Worm (Caenorhabditis elegans): ENCODE results near the gene C07E3.9.

The C07E3.9 gene

ce11 chrII:10389776-10390175 lies 39.2 kb downstream of the C07E3.9 start (continued):
- no peak for TF ChIP-seq rbr-2 (tag; optimal IDR thresholded peaks at IDR 0.05)
- peak; percentile 93 for TF ChIP-seq mxl-3 (GFP tag; optimal IDR thresholded peaks at IDR 0.05)
- TF ChIP-seq daf-19 (GFP tag; conservative IDR thresholded peaks at IDR 0.05), result no peak

ce11 chrII:10390250-10390821 lies 39.8 kb downstream of the C07E3.9 start:
- TF ChIP-seq pqm-1 (tag; optimal IDR thresholded peaks at IDR 0.05) (peak; percentile 34), arid-1 (GFP tag; conservative IDR thresholded peaks at IDR 0.05) (no peak), mxl-2 (GFP tag; conservative IDR thresholded peaks at IDR 0.05) (0 out of 2 replicates have a peak, but pooled peaks have one; percentile 54), mes-2 (tag; optimal IDR thresholded peaks at IDR 0.05; ENCODE audit: poor library complexity, severe bottlenecking) (peak; percentile 35), nhr-6 (tag; optimal IDR thresholded peaks at IDR 0.05) (peak; percentile 80), nhr-11 (tag; optimal IDR thresholded peaks at IDR 0.05) (peak; percentile 54), ceh-32 (tag; optimal IDR thresholded peaks at IDR 0.05; ENCODE audit: poor library complexity) (no peak), lin-13 (GFP tag; optimal IDR thresholded peaks at IDR 0.05) (peak; percentile 54), D1046.2 (GFP tag; IDR thresholded peaks at IDR 0.05) (no peak), mep-1 (tag; optimal IDR thresholded peaks at IDR 0.05) (peak; percentile 75), ama-1 (optimal IDR thresholded peaks at IDR 0.05) (peak; percentile 16), zfp-3 (GFP tag; conservative IDR thresholded peaks at IDR 0.05) (peak; percentile 18; the same call in 1 of the 2 replicates), snpc-1.2 (GFP tag; IDR thresholded peaks at IDR 0.05) (no peak), mdl-1 (tag; optimal IDR thresholded peaks at IDR 0.05) (peak; percentile 20 to 88), nhr-48 (tag; optimal IDR thresholded peaks at IDR 0.05) (peak; percentile 56), madf-9 (GFP tag; conservative IDR thresholded peaks at IDR 0.05) (0 out of 2 replicates have a peak, but pooled peaks have one; percentile 16), mxl-3 (GFP tag; optimal IDR thresholded peaks at IDR 0.05) (peak; percentile 93), mdt-29 (GFP tag; IDR thresholded peaks at IDR 0.05) (no peak), tra-1 (GFP tag; IDR thresholded peaks at IDR 0.05) (no peak), rbr-2 (tag; optimal IDR thresholded peaks at IDR 0.05) (peak; percentile 5), egl-43 (GFP tag; IDR thresholded peaks at IDR 0.05) (no peak), nhr-25 (tag; optimal IDR thresholded peaks at IDR 0.05; ENCODE audit: borderline replicate concordance, insufficient read depth) (peak; percentile 39), ctbp-1 (GFP tag; IDR thresholded peaks at IDR 0.05) (no peak), dve-1 (tag; optimal IDR thresholded peaks at IDR 0.05; ENCODE audit: insufficient read depth) (peak; percentile 77), lsy-2 (tag; optimal IDR thresholded peaks at IDR 0.05) (peak in 1 of 2 experiments; percentile 58), T26A8.4 (GFP tag; IDR thresholded peaks at IDR 0.05) (0 out of 2 replicates have a peak, but pooled peaks have one; percentile 8), ceh-28 (tag; optimal IDR thresholded peaks at IDR 0.05) (no peak), lin-1 (GFP tag; IDR thresholded peaks at IDR 0.05) (peak; percentile 31; the same call in 1 of the 2 replicates), dpl-1 (GFP tag; optimal IDR thresholded peaks at IDR 0.05) (peak; percentile 20), Y105C5A.15 (GFP tag; IDR thresholded peaks at IDR 0.05) (no peak), aha-1 (tag) (peak; percentile 96), cey-2 (tag; optimal IDR thresholded peaks at IDR 0.05; ENCODE audit: borderline replicate concordance, insufficient read depth) (peak; percentile 89), hlh-11 (tag; optimal IDR thresholded peaks at IDR 0.05) (peak; percentile 82), zip-11 (GFP tag; IDR thresholded peaks at IDR 0.05) (no peak), egl-27 (tag; optimal IDR thresholded peaks at IDR 0.05) (no peak), unc-62 (GFP tag; optimal IDR thresholded peaks at IDR 0.05 in 1 of 2) (peak in 1 of 2 experiments; percentile 97), unc-62 (tag; optimal IDR thresholded peaks at IDR 0.05) (no peak), nhr-28 (tag; optimal IDR thresholded peaks at IDR 0.05) (peak; percentile 79), lir-3 (tag; optimal IDR thresholded peaks at IDR 0.05) (no peak), hif-1 (tag; optimal IDR thresholded peaks at IDR 0.05) (peak in 1 of 2 experiments; percentile 6), daf-16 (GFP tag; optimal IDR thresholded peaks at IDR 0.05) (peak in 1 of 2 experiments; percentile 52), daf-16 (tag; optimal IDR thresholded peaks at IDR 0.05) (peak; percentile 80), fkh-10 (GFP tag; optimal IDR thresholded peaks at IDR 0.05) (no peak), nhr-77 (tag; optimal IDR thresholded peaks at IDR 0.05) (peak; percentile 65), aly-2 (tag; optimal IDR thresholded peaks at IDR 0.05) (no peak), duxl-1 (tag; optimal IDR thresholded peaks at IDR 0.05; ENCODE audit: poor library complexity) (no peak)
